Worm (Caenorhabditis elegans) whole organism, L4/young adult: ENCODE data around the gene ugt-46.

Experiments
- W03F9.2 ChIP-seq: fragments of 150-350 bp; optimal IDR thresholded peaks from 2 replicates; lab custom pipeline; 2014; ENCODE audit warnings: missing biosample characterization, missing genetic modification characterization
- dao-5 ChIP-seq: sonication (generic microtip); optimal IDR thresholded peaks from 2 replicates; lab custom pipeline; 2016; ENCODE audit warnings: missing genotype, missing genetic modification characterization, moderate library complexity, missing compliant biosample characterization
- him-1 ChIP-seq: sonication (generic microtip); optimal IDR thresholded peaks from 2 replicates; lab custom pipeline; 2016; ENCODE audit warnings: missing genotype, missing genetic modification reagents, missing genetic modification characterization, missing compliant biosample characterization

Gene ugt-46

ce11 chrX:489635-490105 is 40.4 kb downstream of the ugt-46 start, which contains the start of gene egl-17:
Gene egl-17, plus strand, starts transcription at chrX:489685.
- TF ChIP-seq W03F9.2 (tag; lab: Kevin White, UChicago) (peak; percentile 7), dao-5 (tag; lab: Kevin White, UChicago) (peak; percentile 87), him-1 (tag; lab: Kevin White, UChicago) (peak; percentile 85)

ce11 chrX:487669-488068 is 42.4 kb downstream of the ugt-46 start:
- TF ChIP-seq dao-5 (tag; lab: Kevin White, UChicago) = no peak
- TF ChIP-seq him-1 (tag; lab: Kevin White, UChicago) = no peak
- no peak for TF ChIP-seq W03F9.2 (tag; lab: Kevin White, UChicago)

- TF ChIP-seq dao-5 (tag; lab: Kevin White, UChicago) = no peak
- TF ChIP-seq W03F9.2 (tag; lab: Kevin White, UChicago) = no peak
- no peak for TF ChIP-seq him-1 (tag; lab: Kevin White, UChicago)
Observed at ce11 chrX:481150-481549, 48.9 kb downstream of the ugt-46 start, which contains the start of gene che-2. Gene che-2, plus strand, starts transcription at chrX:481450.

- no peak for TF ChIP-seq dao-5 (tag; lab: Kevin White, UChicago)
- TF ChIP-seq him-1 (tag; lab: Kevin White, UChicago) = no peak
- TF ChIP-seq W03F9.2 (tag; lab: Kevin White, UChicago) = no peak
Observed at ce11 chrX:476261-476660, 53.8 kb downstream of the ugt-46 start, which contains the start of gene F38G1.3. Gene F38G1.3, plus strand, starts transcription at chrX:476561.
